Worm (Caenorhabditis elegans) whole organism, late embryonic: ENCODE data around the gene F56C4.4.

Experiments used
- C38D4.7 ChIP-seq: fragments of 200-800 bp; sonication (Bioruptor generic); optimal IDR thresholded peaks from 2 replicates; lab custom pipeline; 2018; ENCODE audit warnings: mild to moderate bottlenecking, missing genetic modification characterization, moderate library complexity, missing compliant biosample characterization
- K02D7.2 ChIP-seq: sonication (generic microtip); optimal IDR thresholded peaks from 2 replicates; lab custom pipeline; 2017; ENCODE audit warnings: mild to moderate bottlenecking, missing genetic modification characterization, missing compliant biosample characterization
- K09A11.1 ChIP-seq: sonication (generic microtip); optimal IDR thresholded peaks from 2 replicates; lab custom pipeline; 2017; ENCODE audit warnings: antibody characterized with exemption, mild to moderate bottlenecking, missing genetic modification characterization, missing compliant biosample characterization; ENCODE audit not compliant: insufficient read depth
- Y22D7AL.16 ChIP-seq: sonication (generic microtip); optimal IDR thresholded peaks from 2 replicates; lab custom pipeline; 2016; ENCODE audit warnings: missing genetic modification characterization, missing compliant biosample characterization
- ahr-1 ChIP-seq: sonication (generic microtip); optimal IDR thresholded peaks from 2 replicates; lab custom pipeline; 2016; ENCODE audit warnings: missing genetic modification characterization, missing compliant biosample characterization
- ceh-22 ChIP-seq: sonication (generic microtip); optimal IDR thresholded peaks from 2 replicates; lab custom pipeline; 2017; ENCODE audit warnings: missing biosample characterization, missing genetic modification characterization
- ceh-30 ChIP-seq: fragments of 150-350 bp; optimal IDR thresholded peaks from 2 replicates; lab custom pipeline; 2014; ENCODE audit warnings: missing biosample characterization, missing genetic modification characterization
- ceh-6 ChIP-seq: fragments of 200-800 bp; sonication (Bioruptor generic); optimal IDR thresholded peaks from 2 replicates; lab custom pipeline; 2018; ENCODE audit warnings: mild to moderate bottlenecking, missing genetic modification characterization, missing compliant biosample characterization
- dmd-4 ChIP-seq: sonication (generic microtip); optimal IDR thresholded peaks from 2 replicates; lab custom pipeline; 2016; ENCODE audit warnings: borderline replicate concordance, missing genetic modification characterization, missing compliant biosample characterization
- dve-1 ChIP-seq: sonication (generic microtip); optimal IDR thresholded peaks from 2 replicates; lab custom pipeline; 2017; ENCODE audit warnings: antibody characterized with exemption, mild to moderate bottlenecking, missing genetic modification characterization, missing compliant biosample characterization
- elt-2 ChIP-seq: sonication (generic microtip); optimal IDR thresholded peaks from 2 replicates; lab custom pipeline; 2016; ENCODE audit warnings: missing genetic modification reagents, missing genetic modification characterization, missing compliant biosample characterization
- ets-4 ChIP-seq: sonication (generic microtip); optimal IDR thresholded peaks from 2 replicates; lab custom pipeline; 2016; ENCODE audit warnings: missing genetic modification characterization, missing compliant biosample characterization
- fkh-10 ChIP-seq: fragments of 150-350 bp; optimal IDR thresholded peaks from 2 replicates; lab custom pipeline; 2014; ENCODE audit warnings: missing biosample characterization, missing genetic modification reagents, missing genetic modification characterization
- hlh-13 ChIP-seq: fragments of 200-800 bp; sonication (Bioruptor generic); optimal IDR thresholded peaks from 2 replicates; lab custom pipeline; 2018; ENCODE audit warnings: mild to moderate bottlenecking, missing genetic modification characterization, missing compliant biosample characterization
- hlh-6 ChIP-seq: sonication (generic microtip); optimal IDR thresholded peaks from 2 replicates; lab custom pipeline; 2016; ENCODE audit warnings: missing genotype, missing genetic modification characterization, missing compliant biosample characterization
- hlh-8 ChIP-seq: sonication (generic microtip); optimal IDR thresholded peaks from 2 replicates; lab custom pipeline; 2016; ENCODE audit warnings: missing genotype, missing genetic modification characterization, missing compliant biosample characterization
- lim-6 ChIP-seq: sonication (generic microtip); optimal IDR thresholded peaks from 2 replicates; lab custom pipeline; 2016; ENCODE audit warnings: missing genetic modification characterization, missing compliant biosample characterization
- lin-11 ChIP-seq: fragments of 200-800 bp; sonication (Bioruptor generic); optimal IDR thresholded peaks from 2 replicates; lab custom pipeline; 2018; ENCODE audit warnings: mild to moderate bottlenecking, missing genetic modification characterization, missing compliant biosample characterization
- madf-2 ChIP-seq: sonication (generic microtip); optimal IDR thresholded peaks from 2 replicates; lab custom pipeline; 2017; ENCODE audit warnings: missing genetic modification characterization, missing compliant biosample characterization
- nhr-11 ChIP-seq: fragments of 150-350 bp; optimal IDR thresholded peaks from 2 replicates; lab custom pipeline; 2014; ENCODE audit warnings: missing biosample characterization, missing genetic modification characterization
- odd-2 ChIP-seq: sonication (generic microtip); optimal IDR thresholded peaks from 2 replicates; lab custom pipeline; 2017; ENCODE audit warnings: antibody characterized with exemption, mild to moderate bottlenecking, missing genetic modification characterization, missing compliant biosample characterization
- pag-3 ChIP-seq: sonication (generic microtip); optimal IDR thresholded peaks from 2 replicates; lab custom pipeline; 2016; ENCODE audit warnings: missing compliant biosample characterization, missing genetic modification characterization, borderline replicate concordance
- pax-1 ChIP-seq: fragments of 150-350 bp; optimal IDR thresholded peaks from 2 replicates; lab custom pipeline; 2014; ENCODE audit warnings: missing biosample characterization, missing genetic modification characterization
- pqm-1 ChIP-seq: sonication (generic microtip); optimal IDR thresholded peaks from 2 replicates; lab custom pipeline; 2016; ENCODE audit warnings: missing genetic modification characterization, missing compliant biosample characterization
- ref-2 ChIP-seq: sonication (generic microtip); optimal IDR thresholded peaks from 2 replicates; lab custom pipeline; 2016; ENCODE audit warnings: missing genetic modification characterization, missing compliant biosample characterization
- sdc-2 ChIP-seq: sonication (generic microtip); optimal IDR thresholded peaks from 2 replicates; lab custom pipeline; 2016; ENCODE audit warnings: missing genotype, missing genetic modification characterization, missing compliant biosample characterization
- syd-9 ChIP-seq: sonication (generic microtip); optimal IDR thresholded peaks from 2 replicates; lab custom pipeline; 2016; ENCODE audit warnings: mild to moderate bottlenecking, missing genetic modification characterization, moderate library complexity, missing compliant biosample characterization
- tbx-2 ChIP-seq: sonication (generic microtip); optimal IDR thresholded peaks from 2 replicates; lab custom pipeline; 2016; ENCODE audit warnings: missing genetic modification characterization, missing compliant biosample characterization
- tbx-7 ChIP-seq: sonication (generic microtip); optimal IDR thresholded peaks from 2 replicates; lab custom pipeline; 2016; ENCODE audit warnings: missing genotype, missing genetic modification characterization, missing compliant biosample characterization
- unc-86 ChIP-seq: sonication (generic microtip); optimal IDR thresholded peaks from 2 replicates; lab custom pipeline; 2016; ENCODE audit warnings: missing genetic modification characterization, missing compliant biosample characterization
- ztf-16 ChIP-seq: sonication (generic microtip); optimal IDR thresholded peaks from 2 replicates; lab custom pipeline; 2017; ENCODE audit warnings: missing genetic modification characterization, missing compliant biosample characterization

Gene F56C4.4

ce11 chrIV:10630953-10631554 lies at the start of gene F56C4.4:
Gene F56C4.4, minus strand, starts transcription at chrIV:10631267.
- TF ChIP-seq tbx-2 (no peak), elt-2 (tag; lab: Kevin White, UChicago) (peak; percentile 48)

- no peak for TF ChIP-seq syd-9
- TF ChIP-seq nhr-11 = no peak
- TF ChIP-seq Y22D7AL.16 (tag; lab: Kevin White, UChicago) = no peak
- TF ChIP-seq odd-2 = no peak
- TF ChIP-seq fkh-10 (GFP tag; lab: Kevin White, UChicago) = no peak
- TF ChIP-seq ceh-30 = no peak
- TF ChIP-seq unc-86 (tag; lab: Kevin White, UChicago) = no peak
- TF ChIP-seq ahr-1 = no peak
- no peak for TF ChIP-seq dve-1 (tag; lab: Kevin White, UChicago)
- no peak for TF ChIP-seq ztf-16
Observed at ce11 chrIV:10680379-10680778, 49.3 kb upstream of the F56C4.4 start, which contains the start of gene K08C7.4. Gene K08C7.4, minus strand, starts transcription at chrIV:10680479.

- TF ChIP-seq pag-3 (tag; lab: Kevin White, UChicago) = no peak
- TF ChIP-seq hlh-6 (tag; lab: Kevin White, UChicago) = no peak
- no peak for TF ChIP-seq dmd-4 (tag; lab: Kevin White, UChicago)
- no peak for TF ChIP-seq nhr-11
- no peak for TF ChIP-seq tbx-2
- TF ChIP-seq madf-2 (tag; lab: Kevin White, UChicago) = no peak
- no peak for TF ChIP-seq dve-1 (tag; lab: Kevin White, UChicago)
- TF ChIP-seq syd-9 = no peak
- TF ChIP-seq lim-6 (tag; lab: Kevin White, UChicago) = no peak
- TF ChIP-seq ref-2 = no peak
- no peak for TF ChIP-seq pqm-1 (tag; lab: Kevin White, UChicago)
- TF ChIP-seq lin-11 = no peak
- TF ChIP-seq hlh-13 = no peak
- TF ChIP-seq C38D4.7 (GFP tag; lab: Kevin White, UChicago) = no peak
- TF ChIP-seq sdc-2 = no peak
- TF ChIP-seq K09A11.1 (tag; lab: Kevin White, UChicago) = no peak
- no peak for TF ChIP-seq odd-2
Observed at ce11 chrIV:10668561-10668960, 37.5 kb upstream of the F56C4.4 start.

- TF ChIP-seq hlh-8 (tag; lab: Kevin White, UChicago) (peak; percentile 2), syd-9 (no peak)
- TF ChIP-seq, all 69 proteins: peak for 1
Observed at ce11 chrIV:10666523-10666922, 35.5 kb upstream of the F56C4.4 start, which contains the start of gene epi-1. Gene epi-1, plus strand, starts transcription at chrIV:10666823.

ce11 chrIV:10664134-10664533 lies 33.1 kb upstream of the F56C4.4 start, which contains the start of gene K08C7.7:
Gene K08C7.7, plus strand, starts transcription at chrIV:10664434.
- TF ChIP-seq lin-11 = no peak

ce11 chrIV:10661760-10662159 lies 30.7 kb upstream of the F56C4.4 start, which contains the start of gene fmo-1:
Gene fmo-1, plus strand, starts transcription at chrIV:10661857.
- TF ChIP-seq ceh-22 (tag; lab: Kevin White, UChicago) (no peak), ets-4 (no peak), pax-1 (tag; lab: Kevin White, UChicago) (no peak)
- TF ChIP-seq, all 69 proteins: peak for 0

- no peak for TF ChIP-seq hlh-13
- no peak for TF ChIP-seq tbx-7 (tag; lab: Kevin White, UChicago)
- TF ChIP-seq ceh-6 (GFP tag; lab: Kevin White, UChicago) = no peak
- TF ChIP-seq pqm-1 (tag; lab: Kevin White, UChicago) = no peak
- TF ChIP-seq K02D7.2 (tag; lab: Kevin White, UChicago) = no peak
- TF ChIP-seq, all 69 proteins: peak for 0
Observed at ce11 chrIV:10661072-10661471, 30.0 kb upstream of the F56C4.4 start.
